Worm (Caenorhabditis elegans): ENCODE data around the gene zip-6.

- TF ChIP-seq flt-1 (GFP tag; IDR thresholded peaks at IDR 0.05) (no peak), ref-1 (GFP tag; conservative IDR thresholded peaks at IDR 0.05) (no peak), T22C8.4 (GFP tag; IDR thresholded peaks at IDR 0.05) (no peak), tab-1 (GFP tag; IDR thresholded peaks at IDR 0.05) (no peak), ztf-29 (GFP tag; IDR thresholded peaks at IDR 0.05) (no peak), med-1 (GFP tag; optimal IDR thresholded peaks at IDR 0.05; ENCODE audit: insufficient read depth) (no peak), ztf-23 (GFP tag; IDR thresholded peaks at IDR 0.05) (no peak), klf-2 (GFP tag; conservative IDR thresholded peaks at IDR 0.05) (no peak), cog-1 (tag; optimal IDR thresholded peaks at IDR 0.05) (no peak)
Observed at ce11 chrIV:11247434-11247833, 29.5 kb upstream of the zip-6 start.
